Worm (Caenorhabditis elegans): Measurements from ENCODE around the gene sas-5.

The sas-5 gene

DNA sequence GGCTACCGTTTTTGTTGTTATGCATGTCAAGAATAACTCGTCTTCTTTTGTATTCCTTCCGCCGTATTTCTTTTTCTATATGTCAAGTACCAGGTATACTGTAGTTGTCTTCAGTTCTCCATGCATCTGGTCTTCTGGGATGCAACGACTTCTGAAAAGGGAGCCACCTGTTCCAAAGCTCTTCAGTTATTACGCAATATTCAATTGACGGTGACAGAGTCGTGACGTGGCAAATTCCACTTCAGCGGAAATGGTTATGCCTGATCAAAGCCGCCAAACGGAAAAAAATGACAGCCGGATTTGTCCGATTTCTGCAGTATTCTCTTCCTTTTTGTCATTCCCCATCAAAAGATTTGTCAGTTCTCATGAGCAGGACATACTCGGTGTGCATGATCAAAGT, 45.9 kb downstream of the sas-5 start (continued):
- no peak for TF ChIP-seq snpc-1.1 (tag; optimal IDR thresholded peaks at IDR 0.05; ENCODE audit: insufficient read depth)
- no peak for TF ChIP-seq F57C9.4 (tag; optimal IDR thresholded peaks at IDR 0.05)

DNA sequence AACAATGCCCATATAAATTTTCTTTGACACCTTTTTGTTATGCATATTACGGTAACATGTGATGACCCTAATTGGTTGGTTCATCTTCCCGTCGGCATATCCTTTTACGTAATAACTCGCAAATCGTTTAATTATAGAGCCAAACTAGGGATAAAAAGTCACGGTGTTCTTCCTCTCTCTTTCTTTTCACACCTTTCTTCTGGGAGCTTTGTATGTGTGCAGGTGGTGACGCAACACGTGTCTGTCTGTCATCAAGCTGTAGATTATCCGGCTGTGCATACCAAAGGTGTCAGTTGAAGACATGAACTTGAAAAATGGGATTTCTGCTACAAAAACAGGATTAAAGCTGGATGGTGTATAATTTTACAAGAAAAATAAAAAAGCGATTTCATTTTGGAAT, 50.0 kb downstream of the sas-5 start:
- TF ChIP-seq hsf-1 (GFP tag; IDR thresholded peaks at IDR 0.05): no peak
- no peak for TF ChIP-seq B0261.1 (tag; optimal IDR thresholded peaks at IDR 0.05)
- no peak for TF ChIP-seq unc-62 (GFP tag; optimal IDR thresholded peaks at IDR 0.05)
- no peak for TF ChIP-seq athp-1 (tag; optimal IDR thresholded peaks at IDR 0.05)
- TF ChIP-seq Y53F4B.3 (GFP tag; IDR thresholded peaks at IDR 0.05): no peak
- TF ChIP-seq mel-28 (tag; optimal IDR thresholded peaks at IDR 0.05; ENCODE audit: borderline replicate concordance): no peak
- no peak for TF ChIP-seq F37B4.10 (GFP tag; IDR thresholded peaks at IDR 0.05)
- no peak for TF ChIP-seq B0035.1 (tag; optimal IDR thresholded peaks at IDR 0.05)
- no peak for TF ChIP-seq madf-3 (GFP tag; IDR thresholded peaks at IDR 0.05)
- TF ChIP-seq mes-4 (tag; optimal IDR thresholded peaks at IDR 0.05): no peak
- no peak for TF ChIP-seq lsl-1 (GFP tag; optimal IDR thresholded peaks at IDR 0.05)
- TF ChIP-seq Y79H2A.3 (GFP tag; conservative IDR thresholded peaks at IDR 0.05): no peak
- no peak for TF ChIP-seq F33H1.4 (GFP tag; IDR thresholded peaks at IDR 0.05)
- no peak for TF ChIP-seq ztf-3 (GFP tag; optimal IDR thresholded peaks at IDR 0.05)
- TF ChIP-seq ztf-25 (GFP tag; IDR thresholded peaks at IDR 0.05): no peak
- TF ChIP-seq dpff-1 (tag; optimal IDR thresholded peaks at IDR 0.05): no peak
- no peak for TF ChIP-seq F52B5.7 (tag; optimal IDR thresholded peaks at IDR 0.05)
- no peak for TF ChIP-seq atf-7 (tag; optimal IDR thresholded peaks at IDR 0.05)
